Worm (Caenorhabditis elegans) whole organism, L4/young adult: ENCODE measurements around the gene ttr-15.

Experiments
- dao-5 ChIP-seq: sonication (generic microtip); optimal IDR thresholded peaks from 2 replicates; lab custom pipeline; 2016; ENCODE audit warnings: missing genotype, missing genetic modification characterization, moderate library complexity, missing compliant biosample characterization
- him-1 ChIP-seq: sonication (generic microtip); optimal IDR thresholded peaks from 2 replicates; lab custom pipeline; 2016; ENCODE audit warnings: missing genotype, missing genetic modification reagents, missing genetic modification characterization, missing compliant biosample characterization

DNA sequence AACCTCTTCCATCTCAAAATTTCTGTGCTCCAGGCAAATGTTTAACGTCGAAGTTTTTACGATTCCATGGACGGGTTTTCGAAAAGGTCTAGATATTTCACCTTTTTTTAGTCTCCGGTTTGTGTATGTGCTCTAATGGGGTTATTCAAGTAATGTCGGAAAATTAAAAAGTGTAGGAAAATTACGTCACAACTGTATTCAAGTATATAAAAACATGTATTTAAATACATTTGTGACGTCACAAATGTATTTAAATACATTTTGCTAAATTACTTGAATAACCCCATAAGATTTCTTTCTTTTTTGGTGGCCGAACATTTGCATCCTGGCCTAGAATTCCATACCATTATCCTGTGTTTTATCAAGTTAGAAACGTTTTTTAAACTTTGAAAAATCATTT, 23.8 kb downstream of the ttr-15 start:
- TF ChIP-seq him-1 (tag; lab: Kevin White, UChicago) (no peak), dao-5 (tag; lab: Kevin White, UChicago) (no peak)
